Fruit fly (Drosophila melanogaster): ENCODE measurements around the gene CG42798.

dm6 chr3R:17371094-17371493 is 35.4 kb upstream of the CG42798 start:
- TF ChIP-seq Abd-B (GFP tag; optimal IDR thresholded peaks at IDR 0.05) = no peak
- TF ChIP-seq dsf (GFP tag; optimal IDR thresholded peaks at IDR 0.05; ENCODE audit: borderline replicate concordance) = no peak
- no peak for TF ChIP-seq Dif (GFP tag; optimal IDR thresholded peaks at IDR 0.05; ENCODE audit: partially characterized antibody)
- no peak for TF ChIP-seq usp (GFP tag; optimal IDR thresholded peaks at IDR 0.05)

Data from whole organism, wandering third instar larva.